Worm (Caenorhabditis elegans) whole organism, L4 larva: ENCODE data around the gene vps-50.
A peak's percentile ranks its signal among the peaks of the same experiment; 100 is the strongest.

Source experiments
- F26F4.8 ChIP-seq: fragments of 200-800 bp; sonication (Bioruptor generic); conservative IDR thresholded peaks from 2 replicates; pipeline ENCODE4 v1.3.6; 2022; ENCODE audit warnings: missing genetic modification characterization, missing compliant biosample characterization
- F44E2.7 ChIP-seq: fragments of 200-800 bp; sonication (Bioruptor generic); IDR thresholded peaks from 2 replicates; pipeline ENCODE4 v2.1.2; 2022; ENCODE audit warnings: missing genetic modification characterization, missing compliant biosample characterization
- R02D3.7 ChIP-seq: fragments of 150-350 bp; sonication (generic microtip); optimal IDR thresholded peaks from 3 replicates; lab custom pipeline; 2014; ENCODE audit warnings: missing biosample characterization, missing genetic modification characterization
- T26A8.4 ChIP-seq: fragments of 200-800 bp; sonication (Bioruptor generic); IDR thresholded peaks from 2 replicates; pipeline ENCODE4 v1.3.6; 2022; ENCODE audit warnings: missing genetic modification characterization, missing compliant biosample characterization
- Y105C5A.15 ChIP-seq: fragments of 200-800 bp; sonication (Bioruptor generic); IDR thresholded peaks from 2 replicates; pipeline ENCODE4 v1.3.6; 2022; ENCODE audit warnings: missing genetic modification characterization, missing compliant biosample characterization
- aha-1 ChIP-seq: fragments of 150-350 bp; peaks from one replicate; lab custom pipeline; 2014; ENCODE audit warnings: missing biosample characterization, missing genetic modification characterization
- arid-1 ChIP-seq: fragments of 200-800 bp; sonication (Bioruptor generic); conservative IDR thresholded peaks from 2 replicates; pipeline ENCODE4 v1.3.6; 2022; ENCODE audit warnings: missing genetic modification reagents, missing genetic modification characterization, missing compliant biosample characterization
- ceh-28 ChIP-seq: fragments of 150-350 bp; optimal IDR thresholded peaks from 2 replicates; lab custom pipeline; 2014; ENCODE audit warnings: missing biosample characterization, missing genetic modification reagents, missing genetic modification characterization
- ceh-44 ChIP-seq: fragments of 200-800 bp; sonication (Bioruptor generic); IDR thresholded peaks from 2 replicates; pipeline ENCODE4 v1.3.6; 2022; ENCODE audit warnings: missing genetic modification reagents, missing genetic modification characterization, missing compliant biosample characterization
- ces-1 ChIP-seq: fragments of 150-350 bp; sonication (generic microtip); optimal IDR thresholded peaks from 4 replicates; lab custom pipeline; 2014; ENCODE audit warnings: missing biosample characterization, missing genetic modification reagents, missing genetic modification characterization
- daf-12 ChIP-seq: fragments of 150-350 bp; optimal IDR thresholded peaks from 2 replicates; lab custom pipeline; 2014; ENCODE audit warnings: missing biosample characterization, missing genetic modification reagents, missing genetic modification characterization
- daf-16 ChIP-seq, 3 experiments: sonication (generic microtip); optimal IDR thresholded peaks; 2 replicates each; lab custom pipeline; 2016 to 2017; ENCODE audit warnings: missing genetic modification characterization in 3 of 3, missing genetic modification reagents in 3 of 3, mild to moderate bottlenecking in 2 of 3, missing compliant biosample characterization in 2 of 3, missing biosample characterization in 1 of 3, moderate library complexity in 1 of 3
- dpl-1 ChIP-seq: fragments of 150-350 bp; optimal IDR thresholded peaks from 2 replicates; lab custom pipeline; 2014; ENCODE audit warnings: missing biosample characterization, missing genetic modification reagents, missing genetic modification characterization
- duxl-1 ChIP-seq: sonication (generic microtip); optimal IDR thresholded peaks from 2 replicates; lab custom pipeline; 2016; ENCODE audit warnings: mild to moderate bottlenecking, missing genetic modification characterization, moderate library complexity, missing compliant biosample characterization; ENCODE audit not compliant: poor library complexity
- egl-27 ChIP-seq: sonication (generic microtip); optimal IDR thresholded peaks from 3 replicates; lab custom pipeline; 2017; ENCODE audit warnings: missing biosample characterization, missing genetic modification reagents, missing genetic modification characterization
- egl-43 ChIP-seq: fragments of 200-800 bp; sonication (Bioruptor generic); IDR thresholded peaks from 2 replicates; pipeline ENCODE4 v1.3.6; 2022; ENCODE audit warnings: missing genetic modification reagents, missing genetic modification characterization, missing compliant biosample characterization
- hlh-30 ChIP-seq: sonication (generic microtip); optimal IDR thresholded peaks from 2 replicates; lab custom pipeline; 2017; ENCODE audit warnings: antibody characterized with exemption, mild to moderate bottlenecking, missing genetic modification characterization, missing compliant biosample characterization; ENCODE audit not compliant: insufficient read depth
- jun-1 ChIP-seq: fragments of 150-350 bp; optimal IDR thresholded peaks from 2 replicates; lab custom pipeline; 2014; ENCODE audit warnings: missing biosample characterization, missing genetic modification reagents, missing genetic modification characterization
- lin-38 ChIP-seq: fragments of 200-800 bp; sonication (Bioruptor generic); IDR thresholded peaks from 2 replicates; pipeline ENCODE4 v1.3.6; 2022; ENCODE audit warnings: missing genetic modification reagents, missing genetic modification characterization, missing compliant biosample characterization
- lsy-2 ChIP-seq, 2 experiments: fragments of 150-350 bp in 1 of 2; sonication (generic microtip) in 1 of 2; optimal IDR thresholded peaks; 2 replicates each; lab custom pipeline; 2014 to 2017; ENCODE audit warnings: missing biosample characterization in 2 of 2, missing genetic modification characterization in 2 of 2
- madf-5 ChIP-seq, 2 experiments: fragments of 200-800 bp; sonication (Bioruptor generic); IDR thresholded peaks; 2 replicates each; pipeline ENCODE4 v1.3.6; 2022; ENCODE audit warnings: missing compliant biosample characterization in 2 of 2, missing genetic modification characterization in 2 of 2
- mdl-1 ChIP-seq, 2 experiments: fragments of 150-350 bp in 1 of 2; sonication (generic microtip) in 1 of 2; optimal IDR thresholded peaks; 2 replicates each; lab custom pipeline; 2014 to 2017; ENCODE audit warnings: missing biosample characterization in 2 of 2, missing genetic modification characterization in 2 of 2
- mdt-29 ChIP-seq: fragments of 200-800 bp; sonication (Bioruptor generic); IDR thresholded peaks from 2 replicates; pipeline ENCODE4 v1.3.6; 2022; ENCODE audit warnings: missing genetic modification reagents, missing genetic modification characterization, missing compliant biosample characterization
- mep-1 ChIP-seq: fragments of 150-350 bp; sonication (generic microtip); optimal IDR thresholded peaks from 3 replicates; lab custom pipeline; 2014; ENCODE audit warnings: missing biosample characterization, missing genetic modification characterization
- mes-2 ChIP-seq: sonication (generic microtip); optimal IDR thresholded peaks from 2 replicates; lab custom pipeline; 2016; ENCODE audit warnings: missing genotype, mild to moderate bottlenecking, missing genetic modification characterization, missing compliant biosample characterization; ENCODE audit not compliant: poor library complexity, severe bottlenecking
- mxl-3 ChIP-seq: fragments of 200-800 bp; sonication (Bioruptor generic); optimal IDR thresholded peaks from 2 replicates; lab custom pipeline; 2018; ENCODE audit warnings: mild to moderate bottlenecking, missing genetic modification characterization, missing compliant biosample characterization
- nhr-10 ChIP-seq: fragments of 150-350 bp; optimal IDR thresholded peaks from 2 replicates; lab custom pipeline; 2014; ENCODE audit warnings: missing biosample characterization, missing genetic modification characterization
- nhr-102 ChIP-seq: sonication (generic microtip); optimal IDR thresholded peaks from 2 replicates; lab custom pipeline; 2016; ENCODE audit warnings: mild to moderate bottlenecking, missing genetic modification characterization, moderate library complexity, missing compliant biosample characterization
- nhr-11 ChIP-seq: fragments of 150-350 bp; optimal IDR thresholded peaks from 2 replicates; lab custom pipeline; 2014; ENCODE audit warnings: missing biosample characterization, missing genetic modification characterization
- nhr-25 ChIP-seq: sonication (generic microtip); optimal IDR thresholded peaks from 2 replicates; lab custom pipeline; 2017; ENCODE audit warnings: missing genetic modification characterization, mild to moderate bottlenecking, missing compliant biosample characterization, antibody characterized with exemption, moderate library complexity, borderline replicate concordance; ENCODE audit not compliant: insufficient read depth
- nhr-6 ChIP-seq: fragments of 150-350 bp; optimal IDR thresholded peaks from 2 replicates; lab custom pipeline; 2014; ENCODE audit warnings: missing biosample characterization, missing genetic modification characterization
- nhr-76 ChIP-seq: fragments of 150-350 bp; optimal IDR thresholded peaks from 2 replicates; lab custom pipeline; 2014; ENCODE audit warnings: missing biosample characterization, missing genetic modification characterization
- nhr-77 ChIP-seq: fragments of 150-350 bp; optimal IDR thresholded peaks from 2 replicates; lab custom pipeline; 2014; ENCODE audit warnings: missing biosample characterization, missing genetic modification characterization
- pqm-1 ChIP-seq: sonication (generic microtip); optimal IDR thresholded peaks from 2 replicates; lab custom pipeline; 2017; ENCODE audit warnings: missing biosample characterization, missing genetic modification characterization
- rbr-2 ChIP-seq: sonication (generic microtip); optimal IDR thresholded peaks from 2 replicates; lab custom pipeline; 2016; ENCODE audit warnings: missing genotype, missing genetic modification characterization, missing compliant biosample characterization
- set-16 ChIP-seq: fragments of 200-800 bp; sonication (Bioruptor generic); IDR thresholded peaks from 2 replicates; pipeline ENCODE4 v1.3.6; 2022; ENCODE audit warnings: missing genetic modification reagents, missing genetic modification characterization, missing compliant biosample characterization
- skn-1 ChIP-seq: fragments of 150-350 bp; optimal IDR thresholded peaks from 2 replicates; lab custom pipeline; 2014; ENCODE audit warnings: missing biosample characterization, missing genetic modification characterization
- snpc-1.2 ChIP-seq: fragments of 200-800 bp; sonication (Bioruptor generic); IDR thresholded peaks from 2 replicates; pipeline ENCODE4 v1.3.6; 2022; ENCODE audit warnings: missing genetic modification reagents, missing genetic modification characterization, missing compliant biosample characterization
- snpc-4 ChIP-seq: fragments of 150-350 bp; optimal IDR thresholded peaks from 2 replicates; lab custom pipeline; 2014; ENCODE audit warnings: missing biosample characterization, missing genetic modification characterization
- tag-97 ChIP-seq: fragments of 200-800 bp; sonication (Bioruptor generic); IDR thresholded peaks from 2 replicates; pipeline ENCODE4 v1.3.6; 2022; ENCODE audit warnings: missing genetic modification characterization, missing compliant biosample characterization
- vab-7 ChIP-seq: fragments of 200-800 bp; sonication (Bioruptor generic); IDR thresholded peaks from 2 replicates; pipeline ENCODE4 v1.3.6; 2022; ENCODE audit warnings: missing genetic modification reagents, missing genetic modification characterization, missing compliant biosample characterization
- zag-1 ChIP-seq: fragments of 150-350 bp; optimal IDR thresholded peaks from 2 replicates; lab custom pipeline; 2014; ENCODE audit warnings: missing biosample characterization, missing genetic modification characterization
- zfp-3 ChIP-seq: fragments of 200-800 bp; sonication (Bioruptor generic); conservative IDR thresholded peaks from 2 replicates; pipeline ENCODE4 v1.3.6; 2022; ENCODE audit warnings: missing genetic modification reagents, missing genetic modification characterization, missing compliant biosample characterization

vps-50 gene

DNA sequence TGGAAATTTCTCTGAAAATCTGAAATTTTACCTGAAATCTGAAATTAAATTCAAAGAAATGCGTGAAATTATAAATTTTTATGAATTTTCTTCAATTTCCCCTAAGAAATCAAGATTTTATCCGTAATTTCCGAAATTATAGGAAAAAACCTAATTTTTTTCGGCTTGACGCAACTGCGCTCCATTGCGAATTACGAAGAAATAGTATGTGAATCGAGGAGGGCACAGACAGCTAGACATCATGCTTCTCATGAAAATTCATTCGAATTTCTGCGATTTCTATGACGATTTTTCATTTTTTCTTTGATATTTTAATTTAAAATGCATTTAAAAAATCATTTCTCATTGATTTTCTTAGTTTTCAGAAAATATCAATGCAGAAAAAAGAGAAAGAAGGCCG, 13.0 kb downstream of the vps-50 start (continued):
- TF ChIP-seq tag-97 (GFP tag; lab: Robert Waterston, UW) = no peak
- TF ChIP-seq madf-5 (GFP tag; IDR thresholded peaks at IDR 0.05; lab: Robert Waterston, UW) = no peak
- no peak for TF ChIP-seq T26A8.4 (GFP tag; lab: Robert Waterston, UW)
- no peak for TF ChIP-seq nhr-102 (tag; lab: Kevin White, UChicago)
- TF ChIP-seq hlh-30 (tag; lab: Kevin White, UChicago) = peak; percentile 51
- TF ChIP-seq mep-1 (tag; lab: Kevin White, UChicago) = peak; percentile 55
- TF ChIP-seq mdl-1 (tag; optimal IDR thresholded peaks at IDR 0.05; lab: Kevin White, UChicago) = no peak

DNA sequence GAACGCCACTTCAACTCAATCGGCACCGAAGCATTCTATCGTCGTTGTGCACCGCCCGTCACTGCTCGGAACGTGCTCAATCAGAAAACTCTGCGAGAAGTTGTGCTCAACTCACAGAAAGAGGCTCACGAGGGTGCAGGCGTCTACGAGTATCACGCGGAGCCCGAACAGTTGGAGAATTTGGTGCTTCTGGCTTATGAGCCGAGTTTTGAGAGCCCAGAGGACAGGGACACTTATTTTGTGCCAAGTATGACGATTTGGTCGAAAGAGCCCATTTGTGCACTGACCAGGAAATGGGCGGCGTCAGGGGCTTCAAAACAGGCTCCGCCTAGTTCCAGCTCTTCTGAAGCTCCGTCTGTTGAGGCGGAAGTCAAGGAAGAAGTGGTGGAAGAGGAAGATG, 19.8 kb downstream of the vps-50 start:
- TF ChIP-seq ceh-28 (tag; lab: Kevin White, UChicago) (no peak), set-16 (GFP tag; lab: Robert Waterston, UW) (peak; percentile 45), ces-1 (GFP tag; lab: Kevin White, UChicago) (no peak), mes-2 (tag; lab: Kevin White, UChicago) (no peak), mdt-29 (GFP tag; lab: Robert Waterston, UW) (no peak), lin-38 (no peak), aha-1 (tag; lab: Kevin White, UChicago) (peak; percentile 93)

DNA sequence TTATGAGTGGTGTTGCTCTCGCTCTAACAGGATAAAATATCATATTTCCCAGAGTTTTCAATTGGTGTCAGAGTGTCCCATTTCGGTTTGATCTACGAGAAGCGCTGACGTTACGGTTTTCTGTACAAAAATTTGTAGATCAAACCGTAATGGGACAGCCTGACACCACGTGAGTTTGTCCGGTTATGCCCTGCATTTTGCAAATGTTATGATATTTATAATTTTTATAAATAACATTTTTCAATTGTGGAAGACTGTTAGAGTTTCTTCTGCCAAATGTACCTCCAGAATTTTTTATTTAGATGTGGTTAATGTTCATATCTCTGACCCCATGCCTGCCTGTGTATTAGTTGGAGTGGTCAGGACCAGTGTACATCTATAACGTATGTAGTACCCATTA, 25.2 kb downstream of the vps-50 start, which contains the start of gene fbxb-87:
Gene fbxb-87 (plus strand): TSS at position 301 of the 400 bp plus-strand sequence.
- no peak for TF ChIP-seq vab-7 (GFP tag; lab: Robert Waterston, UW)
- TF ChIP-seq lin-38 = no peak
- no peak for TF ChIP-seq lsy-2 (tag; optimal IDR thresholded peaks at IDR 0.05; lab: Kevin White, UChicago)
- no peak for TF ChIP-seq hlh-30 (tag; lab: Kevin White, UChicago)
- no peak for TF ChIP-seq mdt-29 (GFP tag; lab: Robert Waterston, UW)
- no peak for TF ChIP-seq Y105C5A.15 (GFP tag; lab: Robert Waterston, UW)

DNA sequence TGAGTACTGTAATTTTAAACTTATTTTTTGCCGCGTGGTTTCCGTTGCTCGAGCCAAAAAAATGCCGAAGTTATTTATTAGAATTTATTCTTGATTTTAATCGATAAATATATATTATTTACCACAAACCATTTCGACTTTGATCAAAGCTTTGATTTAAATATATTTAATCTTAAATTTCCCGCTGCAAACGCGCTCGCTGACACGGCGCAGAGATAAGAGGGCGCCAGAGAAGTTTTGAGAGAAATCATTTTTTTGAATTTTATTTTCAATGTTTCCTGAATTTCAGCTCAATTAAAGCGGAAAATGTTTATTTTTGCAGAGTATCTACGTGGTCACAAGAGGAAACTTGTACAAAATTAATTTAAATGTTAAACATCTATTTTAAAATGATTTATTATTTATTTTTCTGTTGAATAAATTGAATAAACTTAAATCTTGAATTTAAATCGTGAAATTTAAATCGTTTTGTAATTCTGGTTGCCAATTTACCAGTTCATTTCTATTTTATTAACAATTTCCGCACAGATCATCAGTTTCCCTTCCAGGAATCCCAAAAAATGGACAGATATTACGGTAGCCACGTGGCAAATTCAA, 26.9 kb downstream of the vps-50 start, which contains the start of gene com-1:
Gene com-1 (plus strand): TSS at position 547 of the 597 bp plus-strand sequence.
- TF ChIP-seq egl-27 (no peak), rbr-2 (tag; lab: Kevin White, UChicago) (peak; percentile 12), nhr-25 (no peak), lin-38 (peak; percentile 92), daf-16 (GFP tag; optimal IDR thresholded peaks at IDR 0.05; lab: Kevin White, UChicago) (peak in 1 of 2 experiments; percentile 7), daf-16 (tag; optimal IDR thresholded peaks at IDR 0.05; lab: Kevin White, UChicago) (no peak), jun-1 (no peak), nhr-76 (no peak), arid-1 (GFP tag; lab: Robert Waterston, UW) (no peak), F26F4.8 (GFP tag; lab: Robert Waterston, UW) (no peak), snpc-1.2 (GFP tag; lab: Robert Waterston, UW) (no peak), skn-1 (tag; lab: Kevin White, UChicago) (no peak), R02D3.7 (tag; lab: Kevin White, UChicago) (no peak), mxl-3 (GFP tag; lab: Kevin White, UChicago) (no peak), nhr-6 (tag; lab: Kevin White, UChicago) (peak; percentile 21), daf-12 (no peak), egl-43 (GFP tag; lab: Robert Waterston, UW) (no peak), nhr-10 (tag; lab: Kevin White, UChicago) (no peak), madf-5 (GFP tag; IDR thresholded peaks at IDR 0.05; lab: Robert Waterston, UW) (no peak), nhr-77 (tag; lab: Kevin White, UChicago) (no peak), duxl-1 (tag; lab: Kevin White, UChicago) (no peak), dpl-1 (GFP tag; lab: Kevin White, UChicago) (peak; percentile 52), ceh-44 (GFP tag; lab: Robert Waterston, UW) (no peak), mes-2 (tag; lab: Kevin White, UChicago) (peak; percentile 79), nhr-11 (tag; lab: Kevin White, UChicago) (no peak), F44E2.7 (GFP tag; lab: Robert Waterston, UW) (no peak), pqm-1 (tag; lab: Kevin White, UChicago) (no peak), zag-1 (tag; lab: Kevin White, UChicago) (no peak), zfp-3 (GFP tag; lab: Robert Waterston, UW) (no peak), snpc-4 (tag; lab: Kevin White, UChicago) (no peak)
